Fruit fly (Drosophila melanogaster) whole organism, wandering third instar larva: Measurements from ENCODE around the gene CG1695.

Experiments used
- Hr78 ChIP-seq: fragments of >200 bp; optimal IDR thresholded peaks from 2 replicates; lab custom pipeline; 2017; ENCODE audit warnings: missing biosample characterization, missing genetic modification characterization
- Mio ChIP-seq: sonication (Bioruptor generic); optimal IDR thresholded peaks from 2 replicates; lab custom pipeline; 2016; ENCODE audit warnings: missing biosample characterization, missing genetic modification characterization
- Myc ChIP-seq: fragments of >200 bp; optimal IDR thresholded peaks from 2 replicates; lab custom pipeline; 2017
- N ChIP-seq: fragments of >200 bp; optimal IDR thresholded peaks from 2 replicates; lab custom pipeline; 2018; ENCODE audit warnings: missing biosample characterization, missing external identifiers, missing genetic modification characterization
- br ChIP-seq: fragments of 200-800 bp; sonication (Bioruptor generic); optimal IDR thresholded peaks from 2 replicates; lab custom pipeline; 2016; ENCODE audit warnings: missing biosample characterization, missing genetic modification characterization
- brk ChIP-seq: fragments of 200-800 bp; sonication (Bioruptor generic); optimal IDR thresholded peaks from 2 replicates; lab custom pipeline; 2016; ENCODE audit warnings: missing biosample characterization, mild to moderate bottlenecking, missing genetic modification characterization
- jim ChIP-seq: fragments of 175-275, 200-325 bp; sonication (Bioruptor generic); optimal IDR thresholded peaks from 2 replicates; lab custom pipeline; 2016; ENCODE audit warnings: missing biosample characterization, mild to moderate bottlenecking, missing genetic modification characterization
- pan ChIP-seq: fragments of >200 bp; optimal IDR thresholded peaks from 2 replicates; lab custom pipeline; 2017
- psq ChIP-seq: fragments of 200-800 bp; sonication (Bioruptor generic); optimal IDR thresholded peaks from 3 replicates; lab custom pipeline; 2017; ENCODE audit warnings: missing biosample characterization, mild to moderate bottlenecking, missing genetic modification characterization, moderate library complexity

DNA sequence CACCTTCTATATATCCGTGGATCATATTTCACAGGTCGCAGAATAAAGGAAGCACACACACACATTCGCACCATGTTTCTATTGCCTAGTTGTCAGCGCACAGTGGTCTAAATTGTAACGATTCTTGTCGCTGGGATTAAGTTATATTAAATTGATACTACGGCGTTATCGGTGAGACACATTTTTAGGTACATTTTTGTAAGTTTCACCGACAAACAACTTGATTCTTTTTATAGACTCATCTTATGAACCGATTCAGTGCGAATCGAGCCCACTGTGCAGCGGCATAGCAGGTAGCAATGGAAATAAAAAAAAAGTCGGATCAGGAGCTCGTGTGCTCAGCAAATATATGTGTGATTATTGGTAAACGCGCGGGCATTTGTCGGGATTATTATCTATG is 46.6 kb downstream of the CG1695 start:
- no peak for TF ChIP-seq jim
- peak; percentile 69 for TF ChIP-seq psq (GFP tag; lab: Kevin White, UChicago)
- peak; percentile 80 for TF ChIP-seq br (GFP tag; lab: Kevin White, UChicago)
- no peak for TF ChIP-seq brk (GFP tag; lab: Kevin White, UChicago)
- TF ChIP-seq N = no peak
- TF ChIP-seq Mio (GFP tag; lab: Kevin White, UChicago) = peak; percentile 25
- no peak for TF ChIP-seq Myc (lab: Kevin White, UChicago)
- no peak for TF ChIP-seq Hr78
- no peak for TF ChIP-seq pan
